Fruit fly (Drosophila melanogaster) Kc167 (cell line): ENCODE measurements around the gene Ankle2.

Experiments used
- insv ChIP-seq: fragments of >200 bp; optimal IDR thresholded peaks from 3 replicates; lab custom pipeline; 2018; ENCODE audit warnings: missing external identifiers
- psq ChIP-seq: fragments of >200 bp; optimal IDR thresholded peaks from 2 replicates; lab custom pipeline; 2017; ENCODE audit warnings: missing external identifiers
- ttk ChIP-seq: sonication (Bioruptor generic); optimal IDR thresholded peaks from 2 replicates; lab custom pipeline; 2017; ENCODE audit warnings: missing external identifiers

- no peak for TF ChIP-seq psq (lab: Kevin White, UChicago)
- TF ChIP-seq insv (lab: Kevin White, UChicago), result no peak
- TF ChIP-seq ttk (lab: Kevin White, UChicago), result no peak
Observed at dm6 chrX:17523559-17523958, 55.5 kb downstream of the Ankle2 start.
